Worm (Caenorhabditis elegans) whole organism, L1 larva: ENCODE data around the gene K08D9.10.
A peak's percentile ranks its signal among the peaks of the same experiment; 100 is the strongest.

ENCODE experiments used
- C34B4.2 ChIP-seq: sonication (generic microtip); optimal IDR thresholded peaks from 2 replicates; lab custom pipeline; 2017; ENCODE audit warnings: mild to moderate bottlenecking, missing genetic modification characterization, missing compliant biosample characterization
- aha-1 ChIP-seq: fragments of 150-350 bp; optimal IDR thresholded peaks from 2 replicates; lab custom pipeline; 2014; ENCODE audit warnings: missing biosample characterization, missing genetic modification characterization
- ceh-90 ChIP-seq: sonication (generic microtip); optimal IDR thresholded peaks from 2 replicates; lab custom pipeline; 2016; ENCODE audit warnings: missing genetic modification characterization, missing compliant biosample characterization
- dpl-1 ChIP-seq, 3 experiments: fragments of 150-350 bp in 2 of 3; sonication (generic microtip) in 1 of 3; optimal IDR thresholded peaks; 2 replicates each; lab custom pipeline; 2014 to 2017; ENCODE audit warnings: missing biosample characterization in 3 of 3, missing genetic modification characterization in 3 of 3, missing genetic modification reagents in 3 of 3
- dsc-1 ChIP-seq: sonication (generic microtip); optimal IDR thresholded peaks from 2 replicates; lab custom pipeline; 2016; ENCODE audit warnings: mild to moderate bottlenecking, missing genetic modification characterization, missing compliant biosample characterization
- efl-1 ChIP-seq, 4 experiments: fragments of 150-350 bp; optimal IDR thresholded peaks in 3 of 4; peaks in 1 of 4; 1 replicate in 1 of 4; 2 replicates in 3 of 4; lab custom pipeline; 2014; ENCODE audit warnings: missing biosample characterization in 2 of 4, missing genetic modification characterization in 2 of 4, missing genetic modification reagents in 2 of 4
- egl-13 ChIP-seq: sonication (generic microtip); optimal IDR thresholded peaks from 2 replicates; lab custom pipeline; 2016; ENCODE audit warnings: missing genotype, missing genetic modification reagents, missing genetic modification characterization, missing compliant biosample characterization
- elt-2 ChIP-seq: sonication (generic microtip); optimal IDR thresholded peaks from 2 replicates; lab custom pipeline; 2016; ENCODE audit warnings: missing genetic modification characterization, mild to moderate bottlenecking, inconsistent platforms, missing compliant biosample characterization, missing genetic modification reagents
- ets-5 ChIP-seq: fragments of 200-800 bp; sonication (Bioruptor generic); IDR thresholded peaks from 2 replicates; pipeline ENCODE4 v1.3.6; 2022; ENCODE audit warnings: missing genetic modification characterization, missing compliant biosample characterization
- fkh-10 ChIP-seq: sonication (generic microtip); optimal IDR thresholded peaks from 2 replicates; lab custom pipeline; 2017; ENCODE audit warnings: missing biosample characterization, missing genetic modification reagents, missing genetic modification characterization
- hlh-17 ChIP-seq: fragments of 200-800 bp; sonication (Bioruptor generic); optimal IDR thresholded peaks from 2 replicates; lab custom pipeline; 2018; ENCODE audit warnings: missing genetic modification characterization, mild to moderate bottlenecking, missing compliant biosample characterization, moderate library complexity, borderline replicate concordance
- jun-1 ChIP-seq: fragments of 150-350 bp; optimal IDR thresholded peaks from 2 replicates; lab custom pipeline; 2014; ENCODE audit warnings: missing biosample characterization, missing genetic modification reagents, missing genetic modification characterization
- lin-13 ChIP-seq: fragments of 150-350 bp; optimal IDR thresholded peaks from 2 replicates; lab custom pipeline; 2014; ENCODE audit warnings: missing biosample characterization, missing genetic modification reagents, missing genetic modification characterization
- lin-39 ChIP-seq: fragments of 150-350 bp; optimal IDR thresholded peaks from 2 replicates; lab custom pipeline; 2014; ENCODE audit warnings: missing biosample characterization, missing genetic modification reagents, missing genetic modification characterization
- lsy-2 ChIP-seq, 2 experiments: fragments of 150-350 bp; optimal IDR thresholded peaks; 2 replicates each; lab custom pipeline; 2014; ENCODE audit warnings: missing biosample characterization in 2 of 2, missing genetic modification characterization in 2 of 2
- nhr-12 ChIP-seq: sonication (generic microtip); optimal IDR thresholded peaks from 2 replicates; lab custom pipeline; 2017; ENCODE audit warnings: missing biosample characterization, missing genetic modification characterization
- nhr-20 ChIP-seq: sonication (generic microtip); optimal IDR thresholded peaks from 2 replicates; lab custom pipeline; 2016; ENCODE audit warnings: mild to moderate bottlenecking, missing genetic modification characterization, missing compliant biosample characterization
- nhr-237 ChIP-seq: fragments of 150-350 bp; optimal IDR thresholded peaks from 2 replicates; lab custom pipeline; 2014; ENCODE audit warnings: missing biosample characterization, missing genetic modification characterization
- nhr-28 ChIP-seq: fragments of 150-350 bp; optimal IDR thresholded peaks from 2 replicates; lab custom pipeline; 2014; ENCODE audit warnings: missing biosample characterization, missing genetic modification characterization
- nhr-71 ChIP-seq: sonication (generic microtip); optimal IDR thresholded peaks from 2 replicates; lab custom pipeline; 2016; ENCODE audit warnings: mild to moderate bottlenecking, missing genetic modification characterization, moderate library complexity, missing compliant biosample characterization
- nhr-84 ChIP-seq: sonication (generic microtip); optimal IDR thresholded peaks from 2 replicates; lab custom pipeline; 2017; ENCODE audit warnings: missing biosample characterization, missing genetic modification characterization
- nhr-90 ChIP-seq: sonication (generic microtip); optimal IDR thresholded peaks from 2 replicates; lab custom pipeline; 2016; ENCODE audit warnings: mild to moderate bottlenecking, missing genetic modification characterization, missing compliant biosample characterization; ENCODE audit not compliant: poor library complexity
- pag-3 ChIP-seq: sonication (generic microtip); optimal IDR thresholded peaks from 2 replicates; lab custom pipeline; 2017; ENCODE audit warnings: missing genetic modification characterization, mild to moderate bottlenecking, missing compliant biosample characterization, antibody characterized with exemption, borderline replicate concordance; ENCODE audit not compliant: insufficient read depth
- pqm-1 ChIP-seq: sonication (generic microtip); optimal IDR thresholded peaks from 3 replicates; lab custom pipeline; 2017; ENCODE audit warnings: missing biosample characterization, missing genetic modification characterization
- rnt-1 ChIP-seq: sonication (generic microtip); optimal IDR thresholded peaks from 2 replicates; lab custom pipeline; 2016; ENCODE audit warnings: mild to moderate bottlenecking, missing genetic modification characterization, moderate library complexity, missing compliant biosample characterization
- tbx-2 ChIP-seq: sonication (generic microtip); optimal IDR thresholded peaks from 2 replicates; lab custom pipeline; 2016; ENCODE audit warnings: missing genetic modification characterization, missing compliant biosample characterization
- unc-30 ChIP-seq: sonication (generic microtip); optimal IDR thresholded peaks from 2 replicates; lab custom pipeline; 2017; ENCODE audit warnings: missing biosample characterization, missing genetic modification characterization
- xbp-1 ChIP-seq: sonication (generic microtip); optimal IDR thresholded peaks from 2 replicates; lab custom pipeline; 2016; ENCODE audit warnings: missing genetic modification characterization, missing compliant biosample characterization

K08D9.10 gene

DNA sequence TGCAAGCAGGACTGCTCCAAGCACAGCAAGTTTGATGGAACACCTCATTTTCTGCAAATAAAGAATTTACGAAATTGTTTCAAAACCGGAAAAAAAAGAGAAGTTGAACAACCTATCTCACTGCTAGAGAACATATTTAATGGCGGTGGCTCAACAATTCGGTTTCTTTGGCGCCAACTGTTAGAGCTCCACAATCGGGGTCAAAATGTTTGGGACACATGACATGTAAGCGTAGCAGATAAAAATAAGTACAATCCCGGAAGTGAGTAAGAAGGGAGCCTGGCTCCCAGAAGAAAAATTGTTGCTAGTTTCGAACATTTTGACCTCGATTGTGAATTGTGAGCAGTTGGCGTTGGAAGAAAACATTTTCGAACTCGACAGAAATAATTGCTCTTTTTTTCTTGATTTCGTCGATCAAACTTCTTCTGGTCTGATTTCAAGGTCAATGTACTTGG lies 28.5 kb downstream of the K08D9.10 start, which contains the start of gene T28A11.16 (continued):
- TF ChIP-seq lin-39 (peak; percentile 17), tbx-2 (tag; lab: Kevin White, UChicago) (no peak), pqm-1 (tag; lab: Kevin White, UChicago) (no peak), ceh-90 (tag; lab: Kevin White, UChicago) (no peak), nhr-237 (tag; lab: Kevin White, UChicago) (no peak), fkh-10 (GFP tag; lab: Kevin White, UChicago) (no peak), nhr-71 (no peak), aha-1 (tag; lab: Kevin White, UChicago) (no peak), nhr-12 (no peak), rnt-1 (tag; lab: Kevin White, UChicago) (peak; percentile 72), nhr-90 (tag; lab: Kevin White, UChicago) (no peak), pag-3 (tag; lab: Kevin White, UChicago) (no peak)

DNA sequence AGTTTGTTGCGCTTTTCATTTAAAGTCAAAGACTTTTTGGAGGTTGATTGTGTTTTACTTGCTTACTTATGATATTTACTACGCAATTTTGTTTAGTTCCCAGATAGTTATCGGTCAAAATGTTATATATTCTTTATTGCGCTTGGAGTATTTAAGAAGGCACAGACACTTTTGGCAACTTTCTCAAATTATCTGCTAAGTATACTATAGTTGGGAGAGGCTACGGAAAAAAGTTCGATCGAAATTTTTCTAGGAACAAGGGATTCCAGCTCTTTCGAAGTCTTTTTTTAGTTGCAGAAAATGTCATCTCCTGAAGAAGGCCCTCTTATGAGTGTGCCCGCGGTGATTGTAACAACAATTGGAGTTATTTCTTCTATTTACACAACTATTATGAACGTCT lies 29.4 kb downstream of the K08D9.10 start, which contains the start of gene srbc-5:
srbc-5 (plus strand) TSS at position 301 of the 400 bp plus-strand sequence.
- TF ChIP-seq lsy-2 (tag; optimal IDR thresholded peaks at IDR 0.05; lab: Kevin White, UChicago) (no peak), C34B4.2 (tag; lab: Kevin White, UChicago) (no peak), xbp-1 (tag; lab: Kevin White, UChicago) (no peak), ets-5 (GFP tag; lab: Robert Waterston, UW) (no peak)

DNA sequence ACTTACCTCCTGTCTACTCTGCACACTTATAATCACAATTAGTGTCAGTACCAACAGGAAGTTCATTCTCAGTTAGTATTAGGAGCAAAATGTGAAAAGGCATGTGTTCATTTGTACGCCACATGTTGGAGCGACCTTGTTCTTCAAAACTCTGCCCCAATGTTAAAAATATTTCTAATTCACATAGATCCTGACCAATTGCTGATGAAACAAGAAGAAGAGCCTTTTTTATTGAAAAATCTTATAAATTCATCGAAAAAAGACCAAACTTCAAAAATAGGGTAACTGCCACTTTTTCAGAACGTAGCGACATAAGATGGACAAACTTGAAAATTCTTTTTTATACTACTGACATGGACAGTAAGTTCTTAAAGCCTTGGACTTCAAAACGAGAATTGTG lies 35.5 kb downstream of the K08D9.10 start, which contains the start of gene T28A11.17:
T28A11.17 (minus strand) TSS at position 101 of the 400 bp plus-strand sequence.
- TF ChIP-seq hlh-17 (GFP tag; lab: Kevin White, UChicago) = no peak
- no peak for TF ChIP-seq nhr-12
- TF ChIP-seq dsc-1 (tag; lab: Kevin White, UChicago) = no peak

DNA sequence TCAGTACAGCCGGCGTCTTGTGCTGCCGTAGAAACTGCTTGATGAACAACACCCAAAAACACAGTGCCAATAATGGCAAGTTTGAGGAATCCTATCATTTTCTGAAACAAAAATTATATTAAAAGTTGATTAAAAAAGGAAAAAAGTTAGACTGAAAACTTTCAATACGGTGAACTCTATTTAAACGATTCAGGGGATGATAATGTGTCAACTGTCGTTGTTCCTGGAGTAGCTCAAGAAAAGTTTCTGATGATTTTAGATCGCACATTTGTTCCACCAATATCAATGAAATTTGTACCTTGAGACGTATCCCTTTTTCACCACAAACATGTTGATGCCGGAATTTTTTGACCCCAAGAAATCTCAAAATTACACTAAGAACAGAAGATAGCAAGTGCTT lies 37.3 kb downstream of the K08D9.10 start, which contains the start of gene T28A11.18:
T28A11.18 (minus strand) TSS at position 101 of the 400 bp plus-strand sequence.
- no peak for TF ChIP-seq C34B4.2 (tag; lab: Kevin White, UChicago)
- TF ChIP-seq aha-1 (tag; lab: Kevin White, UChicago) = no peak
- no peak for TF ChIP-seq egl-13 (tag; lab: Kevin White, UChicago)
- no peak for TF ChIP-seq unc-30
- no peak for TF ChIP-seq nhr-84
- TF ChIP-seq elt-2 (tag; lab: Kevin White, UChicago) = no peak
- TF ChIP-seq nhr-28 (tag; lab: Kevin White, UChicago) = no peak
- TF ChIP-seq lin-13 (GFP tag; lab: Kevin White, UChicago) = no peak
- TF ChIP-seq dpl-1 (GFP tag; optimal IDR thresholded peaks at IDR 0.05; lab: Kevin White, UChicago) = no peak

DNA sequence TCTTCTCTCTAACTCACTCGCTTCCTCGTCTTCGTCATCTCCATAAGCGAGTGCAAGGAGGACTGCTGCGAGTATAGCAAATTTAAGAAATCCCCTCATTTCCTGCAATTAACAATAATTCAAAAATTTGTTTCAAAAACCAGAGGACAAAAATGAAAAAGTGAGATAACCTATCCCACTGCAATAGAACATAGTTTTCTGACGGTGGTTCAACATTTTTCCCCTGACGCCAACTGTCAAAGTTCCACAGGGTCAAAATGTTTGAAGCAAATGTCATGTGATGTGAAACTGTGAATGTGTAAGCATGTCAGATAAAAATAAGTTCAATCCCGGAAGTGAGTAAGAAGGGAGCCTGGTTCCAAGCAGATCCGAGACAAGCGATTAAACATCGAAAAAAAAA lies 38.7 kb downstream of the K08D9.10 start, which contains the start of gene T28A11.19:
T28A11.19 (minus strand) TSS at position 108 of the 400 bp plus-strand sequence.
- peak; percentile 16 for TF ChIP-seq rnt-1 (tag; lab: Kevin White, UChicago)
- TF ChIP-seq nhr-20 (tag; lab: Kevin White, UChicago) = no peak

DNA sequence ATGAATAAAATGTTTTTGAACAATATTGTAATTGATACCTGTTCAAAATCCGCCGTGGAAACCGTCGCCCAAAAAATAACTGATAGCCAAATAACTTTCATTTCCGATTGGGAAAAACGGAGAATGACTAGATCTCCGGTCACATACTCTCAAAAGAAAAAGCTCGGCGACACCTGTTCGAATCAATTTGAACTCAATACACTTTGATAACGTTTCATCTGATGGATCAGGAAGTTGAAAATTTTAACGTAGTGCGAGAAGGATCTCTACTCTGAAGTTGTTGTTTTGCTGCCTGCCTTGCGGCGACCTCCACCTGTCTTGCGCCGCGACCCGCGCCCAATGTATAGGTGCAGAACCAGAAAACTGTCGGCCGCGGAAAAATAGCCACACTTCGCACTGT lies 42.5 kb downstream of the K08D9.10 start, which contains the start of gene T28A11.20:
T28A11.20 (minus strand) TSS at position 101 of the 400 bp plus-strand sequence.
- no peak for TF ChIP-seq jun-1
- TF ChIP-seq efl-1 (optimal IDR thresholded peaks at IDR 0.05; lab: Kevin White, UChicago) = no peak
- peak in 1 of 2 experiments; percentile 70 for TF ChIP-seq efl-1 (GFP tag; optimal IDR thresholded peaks at IDR 0.05 in 1 of 2; lab: Kevin White, UChicago)
- TF ChIP-seq nhr-84 = no peak
